Fruit fly (Drosophila melanogaster) whole organism, adult: ENCODE data around the gene CG3164.

ENCODE experiments used
- CG11617 ChIP-seq: fragments of 200-800 bp; sonication (Bioruptor generic); optimal IDR thresholded peaks from 2 replicates; lab custom pipeline; 2017; ENCODE audit warnings: mild to moderate bottlenecking, missing biosample characterization, missing genetic modification reagents, missing genetic modification characterization
- CG1620 ChIP-seq: fragments of 200-800 bp; sonication (Bioruptor generic); optimal IDR thresholded peaks from 2 replicates; lab custom pipeline; 2016; ENCODE audit warnings: missing biosample characterization, missing genetic modification characterization
- CG33017 ChIP-seq: fragments of 200-800 bp; sonication (Bioruptor generic); optimal IDR thresholded peaks from 2 replicates; lab custom pipeline; 2018; ENCODE audit warnings: missing biosample characterization, mild to moderate bottlenecking, missing genetic modification characterization, moderate library complexity
- CG7045 ChIP-seq: fragments of 200-800 bp; sonication (Bioruptor generic); optimal IDR thresholded peaks from 2 replicates; lab custom pipeline; 2017; ENCODE audit warnings: missing biosample characterization, mild to moderate bottlenecking, missing genetic modification characterization
- Clk ChIP-seq: fragments of 200-800 bp; sonication (Bioruptor generic); optimal IDR thresholded peaks from 2 replicates; lab custom pipeline; 2017; ENCODE audit warnings: missing biosample characterization, missing genetic modification characterization
- Crg-1 ChIP-seq: fragments of 200-800 bp; sonication (Bioruptor generic); optimal IDR thresholded peaks from 2 replicates; lab custom pipeline; 2016; ENCODE audit warnings: missing biosample characterization, missing genetic modification characterization
- Hr96 ChIP-seq: fragments of 200-800 bp; sonication (Bioruptor generic); optimal IDR thresholded peaks from 2 replicates; lab custom pipeline; 2016; ENCODE audit warnings: missing biosample characterization, missing genetic modification characterization
- Mnt ChIP-seq: fragments of 200-800 bp; sonication (Bioruptor generic); optimal IDR thresholded peaks from 2 replicates; lab custom pipeline; 2016; ENCODE audit warnings: missing biosample characterization, mild to moderate bottlenecking, missing genetic modification characterization
- cic ChIP-seq: fragments of 200-800 bp; sonication (Bioruptor generic); optimal IDR thresholded peaks from 2 replicates; lab custom pipeline; 2017; ENCODE audit warnings: missing biosample characterization, mild to moderate bottlenecking, missing genetic modification characterization, moderate library complexity
- kay ChIP-seq: fragments of 200-800 bp; sonication (Bioruptor generic); peaks from one replicate; lab custom pipeline; 2016; ENCODE audit warnings: missing biosample characterization, missing genetic modification characterization, borderline replicate concordance
- pad ChIP-seq: fragments of 200-800 bp; sonication (Bioruptor generic); optimal IDR thresholded peaks from 3 replicates; lab custom pipeline; 2017; ENCODE audit warnings: missing biosample characterization, missing genetic modification characterization, mild to moderate bottlenecking, moderate library complexity, missing genetic modification reagents
- tj ChIP-seq: fragments of 200-800 bp; sonication (Bioruptor generic); optimal IDR thresholded peaks from 3 replicates; lab custom pipeline; 2017; ENCODE audit warnings: missing biosample characterization, mild to moderate bottlenecking, missing genetic modification characterization, moderate library complexity
- toe ChIP-seq: fragments of 200-800 bp; sonication (Bioruptor generic); optimal IDR thresholded peaks from 2 replicates; lab custom pipeline; 2016; ENCODE audit warnings: missing biosample characterization, missing genetic modification characterization

dm6 chr2L:72752-73435 is 57.7 kb downstream of the CG3164 start:
- TF ChIP-seq CG11617 (GFP tag; lab: Kevin White, UChicago) = no peak
- peak; percentile 81 for TF ChIP-seq kay (GFP tag; lab: Kevin White, UChicago)
- TF ChIP-seq CG33017 = no peak
- no peak for TF ChIP-seq toe (GFP tag; lab: Kevin White, UChicago)
- peak; percentile 65 for TF ChIP-seq Mnt (GFP tag; lab: Kevin White, UChicago)
- TF ChIP-seq tj (GFP tag; lab: Kevin White, UChicago) = peak; percentile 33
- TF ChIP-seq cic (GFP tag; lab: Kevin White, UChicago) = peak; percentile 69
- TF ChIP-seq CG7045 (GFP tag; lab: Kevin White, UChicago) = no peak
- TF ChIP-seq Clk (GFP tag; lab: Kevin White, UChicago) = no peak
- peak; percentile 18 for TF ChIP-seq CG1620 (GFP tag; lab: Kevin White, UChicago)
- no peak for TF ChIP-seq Hr96
- peak; percentile 8 for TF ChIP-seq Crg-1
- peak; percentile 41 for TF ChIP-seq pad (GFP tag; lab: Kevin White, UChicago)
